Worm (Caenorhabditis elegans) whole organism, young adult: ENCODE measurements around the gene Y119D3B.14.

ENCODE experiments used
- Y95B8A.8 ChIP-seq: fragments of 200-800 bp; sonication (Bioruptor generic); IDR thresholded peaks from 2 replicates; pipeline ENCODE4 v1.3.6; 2022; ENCODE audit warnings: missing genetic modification reagents, missing genetic modification characterization, missing compliant biosample characterization
- atf-7 ChIP-seq: sonication (generic microtip); optimal IDR thresholded peaks from 2 replicates; lab custom pipeline; 2017; ENCODE audit warnings: mild to moderate bottlenecking, missing genetic modification characterization, missing compliant biosample characterization
- lir-1 ChIP-seq: fragments of 200-800 bp; sonication (Bioruptor generic); conservative IDR thresholded peaks from 2 replicates; pipeline ENCODE4 v1.3.6; 2022; ENCODE audit warnings: missing genetic modification reagents, missing genetic modification characterization, missing compliant biosample characterization
- madf-3 ChIP-seq: fragments of 200-800 bp; sonication (Bioruptor generic); IDR thresholded peaks from 2 replicates; pipeline ENCODE4 v1.3.6; 2022; ENCODE audit warnings: missing genetic modification reagents, missing genetic modification characterization, missing compliant biosample characterization
- rcor-1 ChIP-seq: fragments of 200-800 bp; sonication (Bioruptor generic); IDR thresholded peaks from 2 replicates; pipeline ENCODE4 v1.3.6; 2022; ENCODE audit warnings: missing genetic modification reagents, missing genetic modification characterization, missing compliant biosample characterization
- somi-1 ChIP-seq: fragments of 200-800 bp; sonication (Bioruptor generic); optimal IDR thresholded peaks from 2 replicates; lab custom pipeline; 2018; ENCODE audit warnings: mild to moderate bottlenecking, missing genetic modification characterization, missing compliant biosample characterization

ce11 chrIII:1149472-1149871, 44.1 kb downstream of the Y119D3B.14 start:
- TF ChIP-seq atf-7 (tag; lab: Kevin White, UChicago) (no peak), rcor-1 (GFP tag; lab: Robert Waterston, UW) (no peak), somi-1 (no peak), Y95B8A.8 (GFP tag; lab: Robert Waterston, UW) (no peak), lir-1 (GFP tag; lab: Robert Waterston, UW) (no peak), madf-3 (GFP tag; lab: Robert Waterston, UW) (no peak)
